Worm (Caenorhabditis elegans) whole organism, L3 larva: ENCODE results near the gene spp-21.
A peak's percentile ranks its signal among the peaks of the same experiment; 100 is the strongest.

Source experiments
- R02D3.7 ChIP-seq: fragments of 150-350 bp; optimal IDR thresholded peaks from 2 replicates; lab custom pipeline; 2014; ENCODE audit warnings: missing biosample characterization, missing genetic modification characterization
- ZK546.5 ChIP-seq: sonication (generic microtip); optimal IDR thresholded peaks from 2 replicates; lab custom pipeline; 2017; ENCODE audit warnings: missing biosample characterization, missing genetic modification characterization
- aly-2 ChIP-seq: fragments of 150-350 bp; optimal IDR thresholded peaks from 2 replicates; lab custom pipeline; 2014; ENCODE audit warnings: missing biosample characterization, missing genetic modification characterization
- ama-1 ChIP-seq: fragments of 150-350 bp; optimal IDR thresholded peaks from 2 replicates; lab custom pipeline; 2018
- ceh-16 ChIP-seq: sonication (generic microtip); optimal IDR thresholded peaks from 2 replicates; lab custom pipeline; 2017; ENCODE audit warnings: missing biosample characterization, missing genetic modification characterization
- ceh-82 ChIP-seq: fragments of 150-350 bp; optimal IDR thresholded peaks from 2 replicates; lab custom pipeline; 2014; ENCODE audit warnings: missing biosample characterization, missing genetic modification characterization
- ceh-9 ChIP-seq: sonication (generic microtip); optimal IDR thresholded peaks from 2 replicates; lab custom pipeline; 2018; ENCODE audit warnings: missing biosample characterization, missing genetic modification characterization
- daf-12 ChIP-seq: fragments of 150-350 bp; optimal IDR thresholded peaks from 2 replicates; lab custom pipeline; 2014; ENCODE audit warnings: missing biosample characterization, missing genetic modification reagents, missing genetic modification characterization
- elt-1 ChIP-seq: fragments of 150-350 bp; optimal IDR thresholded peaks from 2 replicates; lab custom pipeline; 2014; ENCODE audit warnings: missing biosample characterization, missing genetic modification characterization
- elt-2 ChIP-seq: sonication (generic microtip); optimal IDR thresholded peaks from 2 replicates; lab custom pipeline; 2016; ENCODE audit warnings: missing genetic modification reagents, mild to moderate bottlenecking, missing genetic modification characterization, missing compliant biosample characterization
- elt-3 ChIP-seq, 3 experiments: fragments of 150-350 bp in 1 of 3; sonication (generic microtip) in 2 of 3; optimal IDR thresholded peaks; 2 replicates in 2 of 3; 4 replicates in 1 of 3; lab custom pipeline; 2014 to 2017; ENCODE audit warnings: missing biosample characterization in 3 of 3, missing genetic modification characterization in 3 of 3
- eor-1 ChIP-seq, 2 experiments: fragments of 150-350 bp; optimal IDR thresholded peaks; 2 replicates each; lab custom pipeline; 2014 to 2018; ENCODE audit warnings: missing biosample characterization in 2 of 2, missing genetic modification characterization in 2 of 2
- fos-1 ChIP-seq: fragments of 150-350 bp; optimal IDR thresholded peaks from 2 replicates; lab custom pipeline; 2014; ENCODE audit warnings: missing biosample characterization, missing genetic modification characterization
- hmg-11 ChIP-seq: sonication (generic microtip); optimal IDR thresholded peaks from 2 replicates; lab custom pipeline; 2016; ENCODE audit warnings: missing genetic modification characterization, missing compliant biosample characterization
- jun-1 ChIP-seq: fragments of 150-350 bp; optimal IDR thresholded peaks from 2 replicates; lab custom pipeline; 2014; ENCODE audit warnings: missing biosample characterization, missing genetic modification reagents, missing genetic modification characterization
- lin-15B ChIP-seq: fragments of 150-350 bp; optimal IDR thresholded peaks from 2 replicates; lab custom pipeline; 2014; ENCODE audit warnings: missing biosample characterization, missing genetic modification characterization
- lin-39 ChIP-seq: fragments of 150-350 bp; optimal IDR thresholded peaks from 2 replicates; lab custom pipeline; 2018; ENCODE audit warnings: missing biosample characterization, missing genetic modification reagents, missing genetic modification characterization
- mml-1 ChIP-seq: fragments of 150-350 bp; sonication (generic microtip); optimal IDR thresholded peaks from 3 replicates; lab custom pipeline; 2014; ENCODE audit warnings: missing biosample characterization, missing genetic modification characterization
- nfya-1 ChIP-seq: sonication (generic microtip); optimal IDR thresholded peaks from 2 replicates; lab custom pipeline; 2017; ENCODE audit warnings: missing genetic modification characterization, mild to moderate bottlenecking, missing compliant biosample characterization, antibody characterized with exemption, moderate library complexity; ENCODE audit not compliant: insufficient read depth
- nhr-25 ChIP-seq: sonication (generic microtip); optimal IDR thresholded peaks from 2 replicates; lab custom pipeline; 2017; ENCODE audit warnings: missing biosample characterization, missing genetic modification characterization
- nhr-28 ChIP-seq: fragments of 150-350 bp; optimal IDR thresholded peaks from 2 replicates; lab custom pipeline; 2014; ENCODE audit warnings: missing biosample characterization, missing genetic modification characterization
- nhr-43 ChIP-seq: sonication (generic microtip); optimal IDR thresholded peaks from 2 replicates; lab custom pipeline; 2016; ENCODE audit warnings: mild to moderate bottlenecking, missing genetic modification characterization, missing compliant biosample characterization; ENCODE audit not compliant: poor library complexity, severe bottlenecking
- nhr-76 ChIP-seq: fragments of 150-350 bp; sonication (generic microtip); optimal IDR thresholded peaks from 5 replicates; lab custom pipeline; 2014; ENCODE audit warnings: missing biosample characterization, missing genetic modification characterization
- nhr-77 ChIP-seq: fragments of 150-350 bp; optimal IDR thresholded peaks from 2 replicates; lab custom pipeline; 2014; ENCODE audit warnings: missing biosample characterization, missing genetic modification characterization
- pha-4 ChIP-seq: fragments of 150-350 bp; optimal IDR thresholded peaks from 2 replicates; lab custom pipeline; 2014; ENCODE audit warnings: missing biosample characterization, missing genetic modification reagents, missing genetic modification characterization
- pqm-1 ChIP-seq: fragments of 150-350 bp; optimal IDR thresholded peaks from 2 replicates; lab custom pipeline; 2017; ENCODE audit warnings: missing biosample characterization, missing genetic modification characterization, inconsistent platforms
- sea-2 ChIP-seq: fragments of 150-350 bp; sonication (generic microtip); optimal IDR thresholded peaks from 4 replicates; lab custom pipeline; 2014; ENCODE audit warnings: missing biosample characterization, missing genetic modification reagents, missing genetic modification characterization
- skn-1 ChIP-seq: fragments of 150-350 bp; optimal IDR thresholded peaks from 2 replicates; lab custom pipeline; 2014; ENCODE audit warnings: missing biosample characterization, missing genetic modification characterization
- snpc-4 ChIP-seq: fragments of 150-350 bp; optimal IDR thresholded peaks from 2 replicates; lab custom pipeline; 2014; ENCODE audit warnings: missing biosample characterization, missing genetic modification characterization
- unc-39 ChIP-seq: sonication (generic microtip); optimal IDR thresholded peaks from 4 replicates; lab custom pipeline; 2017; ENCODE audit warnings: missing biosample characterization, missing genetic modification characterization
- unc-62 ChIP-seq: fragments of 150-350 bp; sonication (generic microtip); optimal IDR thresholded peaks from 4 replicates; lab custom pipeline; 2014; ENCODE audit warnings: missing biosample characterization, missing genetic modification reagents, missing genetic modification characterization
- ztf-11 ChIP-seq: fragments of 150-350 bp; optimal IDR thresholded peaks from 2 replicates; lab custom pipeline; 2014; ENCODE audit warnings: missing biosample characterization, missing genetic modification characterization

The spp-21 gene

DNA sequence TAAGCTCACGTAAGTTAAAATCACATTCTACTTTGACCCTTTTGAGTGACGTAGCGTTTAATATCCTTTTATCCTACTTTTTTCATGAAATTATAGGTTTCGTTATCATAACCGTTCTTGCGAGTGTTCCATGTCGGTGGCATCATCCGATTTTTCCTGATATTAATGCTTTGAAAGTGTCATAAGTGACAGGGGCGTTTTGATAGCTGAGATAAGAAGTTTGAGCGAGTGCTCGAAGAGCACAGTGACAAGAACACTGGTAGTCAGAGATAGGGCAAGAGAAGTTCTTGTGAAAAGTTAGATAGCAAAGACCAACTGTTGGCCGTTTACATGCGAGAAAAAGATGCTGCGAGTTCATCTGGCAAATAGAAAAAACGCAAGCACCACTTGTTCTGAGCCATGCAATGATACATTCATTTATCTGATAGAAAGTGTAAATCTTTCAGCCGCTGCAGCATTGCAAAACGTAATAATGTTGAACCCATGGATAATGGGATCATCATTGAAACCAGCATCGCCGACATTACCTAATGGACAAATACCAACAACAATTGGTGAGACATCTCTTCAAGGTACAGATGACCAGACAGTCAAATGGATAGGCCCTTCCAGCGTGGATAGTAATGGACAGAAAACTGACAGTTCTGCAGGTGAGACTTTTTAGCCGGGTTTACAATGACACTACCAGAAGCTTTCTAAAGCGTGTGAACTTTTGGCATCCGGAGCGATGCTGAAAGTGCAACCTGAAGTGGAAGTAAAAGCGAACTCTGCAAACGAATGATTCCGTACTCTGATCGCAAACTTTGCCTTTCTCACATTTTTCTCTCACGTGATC is 8.7 kb upstream of the spp-21 start (continued):
- TF ChIP-seq ceh-9, result no peak
- peak in 1 of 3 experiments; percentile 1 for TF ChIP-seq elt-3 (tag; optimal IDR thresholded peaks at IDR 0.05; lab: Kevin White, UChicago)
- TF ChIP-seq nhr-25, result no peak
- TF ChIP-seq ama-1, result peak; percentile 24
- no peak for TF ChIP-seq sea-2 (GFP tag; lab: Kevin White, UChicago)
- peak; percentile 2 for TF ChIP-seq pha-4 (tag; lab: Kevin White, UChicago)
- no peak for TF ChIP-seq fos-1 (tag; lab: Kevin White, UChicago)
- TF ChIP-seq ceh-82 (tag; lab: Kevin White, UChicago), result no peak
- no peak for TF ChIP-seq daf-12 (tag; lab: Kevin White, UChicago)

DNA sequence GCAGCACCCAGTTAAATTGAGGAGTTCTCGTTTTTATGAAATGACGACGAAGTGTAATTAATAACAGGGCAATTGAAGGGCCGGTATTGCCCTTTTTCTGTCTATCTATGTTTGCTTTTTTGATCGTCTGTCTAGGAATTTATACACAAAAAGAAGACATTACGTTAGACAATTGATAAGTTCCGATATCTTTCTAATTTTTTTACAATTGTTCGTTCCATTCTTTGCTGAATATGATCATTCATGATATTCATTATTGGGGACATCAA is 8.2 kb upstream of the spp-21 start:
- TF ChIP-seq elt-1 (tag; lab: Kevin White, UChicago) (no peak), pha-4 (tag; lab: Kevin White, UChicago) (peak; percentile 29), elt-2 (tag; lab: Kevin White, UChicago) (peak; percentile 18)

DNA sequence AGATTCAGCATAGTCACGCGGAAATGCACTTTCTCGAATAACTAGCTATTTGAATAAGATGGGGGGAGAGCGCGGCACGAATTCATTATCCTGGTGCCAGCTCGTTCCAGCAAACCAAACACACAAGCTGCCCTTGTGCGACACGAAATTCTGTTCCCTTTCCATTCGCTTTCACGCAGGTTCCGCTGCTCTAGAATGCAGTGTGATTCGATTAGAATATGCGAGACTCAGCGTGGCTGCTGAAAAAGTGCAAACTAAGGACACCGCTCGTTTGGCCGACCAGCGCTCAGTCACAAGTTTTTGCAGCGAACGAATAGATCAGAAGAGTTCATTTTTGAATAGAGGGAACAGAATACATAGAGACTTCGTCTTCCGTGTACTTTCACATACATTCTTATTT is 7.8 kb upstream of the spp-21 start:
- peak; percentile 10 for TF ChIP-seq ama-1
- TF ChIP-seq elt-1 (tag; lab: Kevin White, UChicago), result no peak
- TF ChIP-seq lin-39 (tag; lab: Kevin White, UChicago), result peak; percentile 50
- TF ChIP-seq ceh-16 (tag; lab: Kevin White, UChicago), result no peak
- TF ChIP-seq pqm-1, result peak; percentile 32
- peak; percentile 58 for TF ChIP-seq daf-12 (tag; lab: Kevin White, UChicago)
- TF ChIP-seq nhr-76 (tag; lab: Kevin White, UChicago), result no peak
- TF ChIP-seq hmg-11 (tag; lab: Kevin White, UChicago), result peak; percentile 12
- no peak for TF ChIP-seq ztf-11 (tag; lab: Kevin White, UChicago)
- TF ChIP-seq lin-15B (tag; lab: Kevin White, UChicago), result no peak
- TF ChIP-seq R02D3.7 (tag; lab: Kevin White, UChicago), result no peak
- no peak for TF ChIP-seq pha-4 (tag; lab: Kevin White, UChicago)
- TF ChIP-seq nfya-1 (tag; lab: Kevin White, UChicago), result peak; percentile 46
- no peak for TF ChIP-seq unc-62 (GFP tag; lab: Kevin White, UChicago)
- TF ChIP-seq snpc-4, result no peak
- TF ChIP-seq nhr-77 (tag; lab: Kevin White, UChicago), result no peak
- TF ChIP-seq nhr-43 (tag; lab: Kevin White, UChicago), result no peak

DNA sequence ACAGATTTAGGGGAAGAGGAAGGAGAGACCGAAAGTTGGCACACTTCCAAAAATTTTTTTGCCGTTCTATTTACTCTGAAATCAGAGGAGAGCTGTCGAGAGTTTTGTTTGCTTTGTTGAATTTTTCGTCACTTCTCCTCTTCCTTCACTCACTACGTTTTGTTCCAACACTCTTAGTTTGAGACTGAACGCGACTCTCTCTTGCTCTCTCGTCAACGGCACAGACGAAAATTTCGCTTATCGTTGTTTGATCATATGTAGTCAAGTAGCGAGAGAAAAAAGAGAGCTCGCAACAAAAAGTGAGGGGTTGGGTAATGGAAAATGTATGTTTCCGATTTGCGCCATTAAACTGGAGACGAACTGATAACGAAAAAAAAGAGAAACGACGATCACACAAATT is 7.3 kb upstream of the spp-21 start:
- TF ChIP-seq elt-2 (tag; lab: Kevin White, UChicago) (peak; percentile 93), ceh-9 (no peak), elt-3 (tag; optimal IDR thresholded peaks at IDR 0.05; lab: Kevin White, UChicago) (peak in 1 of 3 experiments; percentile 17), ama-1 (peak; percentile 7), pha-4 (tag; lab: Kevin White, UChicago) (peak; percentile 97), ztf-11 (tag; lab: Kevin White, UChicago) (no peak), fos-1 (tag; lab: Kevin White, UChicago) (no peak), mml-1 (tag; lab: Kevin White, UChicago) (no peak), nfya-1 (tag; lab: Kevin White, UChicago) (no peak), lin-39 (tag; lab: Kevin White, UChicago) (no peak), aly-2 (tag; lab: Kevin White, UChicago) (no peak), jun-1 (peak; percentile 63), ceh-16 (tag; lab: Kevin White, UChicago) (no peak), ZK546.5 (tag; lab: Kevin White, UChicago) (no peak), nhr-28 (tag; lab: Kevin White, UChicago) (no peak), pqm-1 (peak; percentile 81)

DNA sequence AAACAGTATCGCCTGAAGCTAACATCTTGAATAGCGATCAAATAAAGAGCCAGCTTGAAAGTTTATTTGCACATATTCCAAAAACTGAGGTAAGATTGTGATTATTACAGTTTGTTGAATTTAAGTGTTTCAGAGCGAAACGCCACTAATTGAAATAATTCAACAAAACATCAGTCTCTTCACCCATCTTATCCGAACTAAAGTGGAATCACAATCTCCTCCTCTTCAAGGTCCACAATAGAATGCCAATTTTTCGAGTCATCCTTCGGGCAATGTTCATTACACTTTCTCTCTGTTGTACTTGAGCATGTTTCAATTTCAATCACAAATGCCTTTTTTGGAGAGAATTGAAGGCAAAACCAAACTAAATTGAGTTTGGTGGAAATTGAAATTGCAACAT is 5.9 kb upstream of the spp-21 start:
- TF ChIP-seq unc-39 (no peak), eor-1 (tag; optimal IDR thresholded peaks at IDR 0.05; lab: Kevin White, UChicago) (no peak), pha-4 (tag; lab: Kevin White, UChicago) (no peak), skn-1 (tag; lab: Kevin White, UChicago) (no peak)
- TF ChIP-seq, all 47 proteins: peak for 0
